Fruit fly (Drosophila melanogaster): Measurements from ENCODE around the gene Pdp1.
A peak's percentile ranks its signal among the peaks of the same experiment; 100 is the strongest.

The Pdp1 gene

dm6 chr3L:7881127-7881526, 14.0 kb upstream of the Pdp1 start (continued):
- TF ChIP-seq zen2 (GFP tag; IDR thresholded peaks at IDR 0.05; ENCODE audit: partially characterized antibody), result 0 out of 3 replicates have a peak, but pooled peaks have one; percentile 13

DNA sequence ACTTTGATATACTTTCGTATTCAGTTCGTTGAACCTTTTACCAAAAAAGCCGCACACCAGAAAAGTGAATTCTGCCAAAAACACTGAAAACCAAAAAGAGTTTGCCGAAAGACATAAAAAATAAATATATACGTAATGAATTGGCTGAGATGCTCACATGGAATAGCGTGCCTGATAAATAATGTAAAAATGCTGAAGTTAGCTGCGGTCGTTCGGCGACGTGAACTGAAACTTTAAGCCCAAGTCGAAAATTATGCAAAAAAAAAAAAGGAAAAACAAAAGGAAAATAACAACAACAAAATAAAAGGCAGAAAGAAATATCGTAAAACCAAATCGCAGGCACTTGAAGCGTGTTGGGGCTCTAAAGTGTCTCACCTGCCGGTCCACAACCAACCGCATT, 12.4 kb upstream of the Pdp1 start:
- TF ChIP-seq nau (GFP tag; optimal IDR thresholded peaks at IDR 0.05), result no peak
- TF ChIP-seq YL-1 (GFP tag; optimal IDR thresholded peaks at IDR 0.05), result no peak
- TF ChIP-seq dmrt99B (tag; optimal IDR thresholded peaks at IDR 0.05), result no peak
- TF ChIP-seq bcd (GFP tag; optimal IDR thresholded peaks at IDR 0.05), result no peak
- TF ChIP-seq CG5953 (GFP tag; IDR thresholded peaks at IDR 0.05), result no peak
- TF ChIP-seq odd (GFP tag; optimal IDR thresholded peaks at IDR 0.05), result no peak
- TF ChIP-seq CG8281 (tag; optimal IDR thresholded peaks at IDR 0.05), result no peak
- no peak for TF ChIP-seq kah (GFP tag; optimal IDR thresholded peaks at IDR 0.05)
- no peak for TF ChIP-seq dimm (GFP tag; IDR thresholded peaks at IDR 0.05)
- TF ChIP-seq CG12219 (GFP tag; optimal IDR thresholded peaks at IDR 0.05), result no peak
- no peak for TF ChIP-seq CG16813 (GFP tag; IDR thresholded peaks at IDR 0.05; ENCODE audit: partially characterized antibody)
- TF ChIP-seq CG18011 (GFP tag; optimal IDR thresholded peaks at IDR 0.05), result no peak
- TF ChIP-seq sens (GFP tag), result no peak
- no peak for TF ChIP-seq sr (GFP tag; IDR thresholded peaks at IDR 0.05)

dm6 chr3L:7877466-7877865, 10.3 kb upstream of the Pdp1 start:
- TF ChIP-seq Sry-β (GFP tag; optimal IDR thresholded peaks at IDR 0.05), result no peak
- TF ChIP-seq B-H2 (GFP tag; optimal IDR thresholded peaks at IDR 0.05), result no peak
- TF ChIP-seq HLH54F (GFP tag; optimal IDR thresholded peaks at IDR 0.05), result no peak
- TF ChIP-seq Awh (GFP tag; IDR thresholded peaks at IDR 0.05), result no peak
- no peak for TF ChIP-seq CG6254 (GFP tag; optimal IDR thresholded peaks at IDR 0.05)
- TF ChIP-seq CG4282 (GFP tag; optimal IDR thresholded peaks at IDR 0.05), result no peak
- TF ChIP-seq CoRest (tag; optimal IDR thresholded peaks at IDR 0.05), result no peak
- no peak for TF ChIP-seq CG17912 (GFP tag; optimal IDR thresholded peaks at IDR 0.05)
- TF ChIP-seq esg (GFP tag; conservative IDR thresholded peaks at IDR 0.05), result no peak
- TF ChIP-seq CG32772 (GFP tag; IDR thresholded peaks at IDR 0.05), result no peak

DNA sequence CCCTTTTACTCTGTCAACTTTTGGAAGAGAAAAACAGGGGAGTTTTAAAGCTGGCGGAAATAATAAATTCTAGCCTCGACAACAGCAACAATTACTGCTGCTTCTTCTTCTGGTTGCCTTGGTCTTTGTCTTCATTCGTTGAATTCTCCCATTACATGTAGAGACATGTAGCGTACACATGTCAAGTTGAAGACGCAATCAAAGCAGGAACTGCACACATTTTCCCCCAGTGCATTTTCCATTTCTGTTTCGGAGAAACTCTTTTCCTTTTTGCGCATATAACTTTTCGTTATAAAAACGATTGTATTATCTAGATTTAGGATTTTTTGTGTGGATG, 9.2 kb upstream of the Pdp1 start:
- TF ChIP-seq CG3995 (GFP tag; optimal IDR thresholded peaks at IDR 0.05), result no peak
- TF ChIP-seq Usf (GFP tag; optimal IDR thresholded peaks at IDR 0.05), result no peak
- no peak for TF ChIP-seq Dip2 (GFP tag; IDR thresholded peaks at IDR 0.05)
- peak; percentile 53 for TF ChIP-seq CG17385 (GFP tag; optimal IDR thresholded peaks at IDR 0.05)
- TF ChIP-seq gsb-n (tag; optimal IDR thresholded peaks at IDR 0.05), result no peak
- no peak for TF ChIP-seq Lpt (GFP tag; optimal IDR thresholded peaks at IDR 0.05)
- TF ChIP-seq Drgx (GFP tag; IDR thresholded peaks at IDR 0.05), result no peak
- TF ChIP-seq Med (GFP tag), result no peak
- TF ChIP-seq CG31441 (GFP tag; IDR thresholded peaks at IDR 0.05), result no peak
- peak; percentile 12 for TF ChIP-seq zf30C (GFP tag; optimal IDR thresholded peaks at IDR 0.05)
- TF ChIP-seq Adf1 (GFP tag; IDR thresholded peaks at IDR 0.05), result no peak
- TF ChIP-seq CG6854 (GFP tag; optimal IDR thresholded peaks at IDR 0.05), result no peak
- no peak for TF ChIP-seq bigmax (GFP tag; optimal IDR thresholded peaks at IDR 0.05)
- no peak for TF ChIP-seq CG32772 (GFP tag; IDR thresholded peaks at IDR 0.05)
- peak; percentile 83 for TF ChIP-seq CG10431 (GFP tag; optimal IDR thresholded peaks at IDR 0.05)
- TF ChIP-seq CG17186 (GFP tag; optimal IDR thresholded peaks at IDR 0.05), result no peak
- TF ChIP-seq CG2199 (GFP tag; IDR thresholded peaks at IDR 0.05), result 0 out of 3 replicates have a peak, but pooled peaks have one; percentile 46
- no peak for TF ChIP-seq HLH3B (GFP tag; IDR thresholded peaks at IDR 0.05)
- peak; percentile 38 for TF ChIP-seq CG18262 (tag; optimal IDR thresholded peaks at IDR 0.05)
- no peak for TF ChIP-seq hb (GFP tag; IDR thresholded peaks at IDR 0.05; ENCODE audit: partially characterized antibody)
- no peak for TF ChIP-seq Lhr (GFP tag; optimal IDR thresholded peaks at IDR 0.05)
- no peak for TF ChIP-seq Dll (GFP tag; IDR thresholded peaks at IDR 0.05; ENCODE audit: partially characterized antibody)
- TF ChIP-seq kni (GFP tag; optimal IDR thresholded peaks at IDR 0.05), result peak; percentile 42
- TF ChIP-seq CG2712 (tag; optimal IDR thresholded peaks at IDR 0.05), result no peak
- TF ChIP-seq CG32532 (GFP tag; IDR thresholded peaks at IDR 0.05), result no peak
